Comparison of ENCODE assay signal across 7 worm cellular contexts in the genomic region with DNA sequence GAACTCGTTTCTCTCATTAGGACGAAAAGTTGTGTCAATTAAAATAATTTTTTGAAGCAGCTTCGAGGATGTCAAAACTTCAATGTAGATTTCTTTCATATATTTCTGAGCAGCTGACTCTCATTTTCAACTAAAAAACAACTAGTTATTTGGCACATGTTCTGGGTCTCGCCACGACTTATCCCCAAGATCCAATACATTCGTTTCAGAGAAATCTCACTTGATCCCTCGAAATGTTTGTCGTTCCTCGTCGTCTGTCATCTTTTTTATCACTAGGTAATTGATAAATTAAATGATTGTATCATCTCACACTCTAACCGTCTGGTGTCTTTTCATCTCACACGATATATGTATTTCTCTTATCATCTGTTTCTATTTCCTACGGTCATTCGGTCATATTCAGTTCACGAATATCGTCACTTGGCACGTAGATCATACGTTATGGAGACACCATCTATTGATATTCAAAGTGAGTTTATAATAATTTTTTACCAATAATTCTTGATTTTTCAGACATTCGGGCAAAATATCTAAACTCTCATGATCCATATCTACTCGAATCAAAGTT.
A peak's percentile ranks its signal among the peaks of the same experiment; 100 is the strongest.
TF ChIP-seq lines count a peak whose summit lies in the region.

TSS of gene rpn-6.1 (minus strand) at position 65 of the 568 bp plus-strand sequence.
TSS of gene F57B9.1 (plus strand) at position 154 of the 568 bp plus-strand sequence.

TF ChIP-seq in whole organism, L1 larva, 84 proteins besides CTCF, POLR2A, EP300 and RAD21 (continues in another document):
- TF ChIP-seq pqm-1 (tag; optimal IDR thresholded peaks at IDR 0.05; lab: Kevin White, UChicago) = no peak
- TF ChIP-seq nhr-20 (tag; optimal IDR thresholded peaks at IDR 0.05; lab: Kevin White, UChicago) = peak; percentile 29
- peak in 1 of 2 experiments; percentile 4 for TF ChIP-seq efl-1 (optimal IDR thresholded peaks at IDR 0.05; lab: Kevin White, UChicago)
- TF ChIP-seq efl-1 (GFP tag; optimal IDR thresholded peaks at IDR 0.05 in 1 of 2; lab: Kevin White, UChicago) = peak in 1 of 2 experiments; percentile 68
- TF ChIP-seq lin-14 (GFP tag; optimal IDR thresholded peaks at IDR 0.05; lab: Kevin White, UChicago) = peak; percentile 40
- no peak for TF ChIP-seq mdl-1 (tag; optimal IDR thresholded peaks at IDR 0.05; lab: Kevin White, UChicago)
- TF ChIP-seq snu-23 (GFP tag; optimal IDR thresholded peaks at IDR 0.05; lab: Kevin White, UChicago) = peak; percentile 36
- no peak for TF ChIP-seq jun-1 (tag; optimal IDR thresholded peaks at IDR 0.05; lab: Kevin White, UChicago)
- peak in 1 of 2 experiments; percentile 64 for TF ChIP-seq lsy-2 (tag; optimal IDR thresholded peaks at IDR 0.05; lab: Kevin White, UChicago)
- peak; percentile 49 for TF ChIP-seq nhr-85 (tag; lab: Kevin White, UChicago)
- peak in 1 of 2 experiments; percentile 53 for TF ChIP-seq lin-35 (GFP tag; optimal IDR thresholded peaks at IDR 0.05; lab: Kevin White, UChicago)
- peak; percentile 12 for TF ChIP-seq nhr-71 (tag; optimal IDR thresholded peaks at IDR 0.05; lab: Kevin White, UChicago)

TF ChIP-seq in whole organism, L2 larva, 48 proteins besides CTCF, POLR2A, EP300 and RAD21:
- TF ChIP-seq nhr-129 (tag; optimal IDR thresholded peaks at IDR 0.05; lab: Kevin White, UChicago) (peak; percentile 36), C34F6.9 (tag; optimal IDR thresholded peaks at IDR 0.05; lab: Kevin White, UChicago) (peak; percentile 48), skn-1 (tag; optimal IDR thresholded peaks at IDR 0.05; lab: Kevin White, UChicago) (peak; percentile 12), mdl-1 (tag; optimal IDR thresholded peaks at IDR 0.05; lab: Kevin White, UChicago) (no peak), lin-39 (tag; optimal IDR thresholded peaks at IDR 0.05; lab: Kevin White, UChicago) (no peak), nhr-10 (tag; optimal IDR thresholded peaks at IDR 0.05; lab: Kevin White, UChicago) (no peak), nhr-237 (tag; optimal IDR thresholded peaks at IDR 0.05; lab: Kevin White, UChicago) (no peak), lsy-2 (tag; optimal IDR thresholded peaks at IDR 0.05; lab: Kevin White, UChicago) (peak in 1 of 2 experiments; percentile 62), crh-2 (tag; optimal IDR thresholded peaks at IDR 0.05; lab: Kevin White, UChicago) (peak; percentile 21), sma-9 (GFP tag; optimal IDR thresholded peaks at IDR 0.05; lab: Kevin White, UChicago) (peak; percentile 60), sma-9 (tag; optimal IDR thresholded peaks at IDR 0.05; lab: Kevin White, UChicago) (no peak), fos-1 (tag; optimal IDR thresholded peaks at IDR 0.05; lab: Kevin White, UChicago) (peak; percentile 82)

TF ChIP-seq in whole organism, L3 larva, 47 proteins besides CTCF, POLR2A, EP300 and RAD21:
- TF ChIP-seq elt-1 (tag; optimal IDR thresholded peaks at IDR 0.05; lab: Kevin White, UChicago) = no peak
- TF ChIP-seq elt-2 (tag; optimal IDR thresholded peaks at IDR 0.05; lab: Kevin White, UChicago) = peak; percentile 59
- TF ChIP-seq nhr-43 (tag; optimal IDR thresholded peaks at IDR 0.05; lab: Kevin White, UChicago; ENCODE audit: poor library complexity, severe bottlenecking) = no peak
- peak; percentile 13 for TF ChIP-seq pqm-1 (tag; optimal IDR thresholded peaks at IDR 0.05; lab: Kevin White, UChicago)
- peak; percentile 55 for TF ChIP-seq egl-5 (tag; optimal IDR thresholded peaks at IDR 0.05; lab: Kevin White, UChicago)
- TF ChIP-seq nfya-1 (tag; optimal IDR thresholded peaks at IDR 0.05; lab: Kevin White, UChicago; ENCODE audit: insufficient read depth) = peak; percentile 21

TF ChIP-seq in whole organism, L4 larva, 104 proteins besides CTCF, POLR2A, EP300 and RAD21 (continues in another document):
- TF ChIP-seq ztf-11 (tag; optimal IDR thresholded peaks at IDR 0.05; lab: Kevin White, UChicago) (no peak), fos-1 (tag; optimal IDR thresholded peaks at IDR 0.05; lab: Kevin White, UChicago) (no peak), F49E8.2 (tag; optimal IDR thresholded peaks at IDR 0.05; lab: Kevin White, UChicago; ENCODE audit: borderline replicate concordance) (no peak), zfp-2 (tag; optimal IDR thresholded peaks at IDR 0.05; lab: Kevin White, UChicago) (no peak), zag-1 (tag; optimal IDR thresholded peaks at IDR 0.05; lab: Kevin White, UChicago) (no peak), mep-1 (tag; optimal IDR thresholded peaks at IDR 0.05; lab: Kevin White, UChicago) (peak; percentile 10), madf-9 (GFP tag; conservative IDR thresholded peaks at IDR 0.05; lab: Robert Waterston, UW) (no peak), aha-1 (tag; lab: Kevin White, UChicago) (peak; percentile 12), dmd-6 (GFP tag; IDR thresholded peaks at IDR 0.05; lab: Robert Waterston, UW) (peak; percentile 38), Y48G9A.11 (GFP tag; IDR thresholded peaks at IDR 0.05; lab: Robert Waterston, UW) (no peak), nhr-237 (tag; optimal IDR thresholded peaks at IDR 0.05; lab: Kevin White, UChicago) (no peak), aly-2 (tag; optimal IDR thresholded peaks at IDR 0.05; lab: Kevin White, UChicago) (no peak), nhr-10 (tag; optimal IDR thresholded peaks at IDR 0.05; lab: Kevin White, UChicago) (no peak), set-16 (GFP tag; IDR thresholded peaks at IDR 0.05; lab: Robert Waterston, UW) (no peak), Y75B8A.6 (GFP tag; IDR thresholded peaks at IDR 0.05; lab: Robert Waterston, UW) (no peak)

TF ChIP-seq in whole organism, late embryonic, 69 proteins besides CTCF, POLR2A, EP300 and RAD21:
- TF ChIP-seq unc-42 (tag; optimal IDR thresholded peaks at IDR 0.05; lab: Kevin White, UChicago) (no peak), elt-2 (tag; optimal IDR thresholded peaks at IDR 0.05; lab: Kevin White, UChicago) (peak; percentile 43), unc-55 (GFP tag; optimal IDR thresholded peaks at IDR 0.05; lab: Kevin White, UChicago) (peak; percentile 33)

TF ChIP-seq in whole organism, mixed stage, embryonic, 35 proteins besides CTCF, POLR2A, EP300 and RAD21 (continues in another document):
- TF ChIP-seq elt-1 (tag; optimal IDR thresholded peaks at IDR 0.05; lab: Kevin White, UChicago; ENCODE audit: borderline replicate concordance, insufficient read depth) (no peak), unc-62 (GFP tag; optimal IDR thresholded peaks at IDR 0.05; lab: Kevin White, UChicago) (peak; percentile 7), blmp-1 (tag; optimal IDR thresholded peaks at IDR 0.05; lab: Kevin White, UChicago) (no peak), nhr-2 (tag; optimal IDR thresholded peaks at IDR 0.05; lab: Kevin White, UChicago) (no peak), ceh-43 (GFP tag; optimal IDR thresholded peaks at IDR 0.05; lab: Kevin White, UChicago) (no peak), sem-2 (GFP tag; optimal IDR thresholded peaks at IDR 0.05; lab: Kevin White, UChicago) (no peak), mab-5 (tag; optimal IDR thresholded peaks at IDR 0.05; lab: Kevin White, UChicago) (no peak), ces-1 (GFP tag; optimal IDR thresholded peaks at IDR 0.05; lab: Kevin White, UChicago) (no peak), nhr-237 (tag; optimal IDR thresholded peaks at IDR 0.05; lab: Kevin White, UChicago) (no peak), lsy-2 (tag; optimal IDR thresholded peaks at IDR 0.05; lab: Kevin White, UChicago) (peak; percentile 12), elt-3 (tag; optimal IDR thresholded peaks at IDR 0.05; lab: Kevin White, UChicago) (peak; percentile 44), lin-13 (tag; optimal IDR thresholded peaks at IDR 0.05; lab: Kevin White, UChicago) (no peak), snpc-4 (tag; optimal IDR thresholded peaks at IDR 0.05; lab: Kevin White, UChicago) (no peak), cnd-1 (tag; optimal IDR thresholded peaks at IDR 0.05; lab: Kevin White, UChicago) (no peak), bed-3 (GFP tag; optimal IDR thresholded peaks at IDR 0.05; lab: Kevin White, UChicago) (no peak), ceh-39 (tag; optimal IDR thresholded peaks at IDR 0.05; lab: Kevin White, UChicago) (no peak), nhr-76 (tag; optimal IDR thresholded peaks at IDR 0.05; lab: Kevin White, UChicago) (no peak), lin-32 (GFP tag; optimal IDR thresholded peaks at IDR 0.05; lab: Kevin White, UChicago) (no peak), mls-2 (tag; optimal IDR thresholded peaks at IDR 0.05; lab: Kevin White, UChicago) (no peak), sptf-1 (tag; optimal IDR thresholded peaks at IDR 0.05; lab: Kevin White, UChicago) (no peak), ceh-83 (GFP tag; optimal IDR thresholded peaks at IDR 0.05; lab: Kevin White, UChicago) (no peak)

TF ChIP-seq in whole organism, young adult, 124 proteins besides CTCF, POLR2A, EP300 and RAD21:
- TF ChIP-seq F37B4.10 (GFP tag; IDR thresholded peaks at IDR 0.05; lab: Robert Waterston, UW) = no peak
- TF ChIP-seq dox-1 (GFP tag; IDR thresholded peaks at IDR 0.05; lab: Robert Waterston, UW) = no peak
- TF ChIP-seq nhr-80 (tag; optimal IDR thresholded peaks at IDR 0.05; lab: Kevin White, UChicago) = peak; percentile 23
- TF ChIP-seq nhr-179 (tag; optimal IDR thresholded peaks at IDR 0.05; lab: Kevin White, UChicago) = no peak
- TF ChIP-seq cebp-1 (GFP tag; IDR thresholded peaks at IDR 0.05; lab: Robert Waterston, UW) = no peak
- peak; percentile 22 for TF ChIP-seq cebp-1 (tag; optimal IDR thresholded peaks at IDR 0.05; lab: Kevin White, UChicago)
- no peak for TF ChIP-seq hlh-26 (GFP tag; conservative IDR thresholded peaks at IDR 0.05; lab: Robert Waterston, UW)
- peak; percentile 13 for TF ChIP-seq ZK185.1 (tag; optimal IDR thresholded peaks at IDR 0.05; lab: Kevin White, UChicago; ENCODE audit: poor library complexity, severe bottlenecking)
- TF ChIP-seq him-1 (tag; optimal IDR thresholded peaks at IDR 0.05; lab: Kevin White, UChicago) = no peak
- TF ChIP-seq hmg-1.2 (GFP tag; IDR thresholded peaks at IDR 0.05; lab: Robert Waterston, UW) = 0 out of 2 replicates have a peak, but pooled peaks have one; percentile 12
TF ChIP-seq in whole organism, young adult: peak in this region for 4.
